Fruit fly (Drosophila melanogaster) whole organism, embryonic: ENCODE measurements around the gene dmrt11E.

Experiments
- CG11723 ChIP-seq: fragments of 200-800 bp; sonication (Bioruptor generic); optimal IDR thresholded peaks from 2 replicates; lab custom pipeline; 2017; ENCODE audit warnings: missing biosample characterization, mild to moderate bottlenecking, missing genetic modification characterization
- CG31388 ChIP-seq: fragments of 200-800 bp; sonication (Bioruptor generic); optimal IDR thresholded peaks from 2 replicates; lab custom pipeline; 2016; ENCODE audit warnings: missing biosample characterization, missing genetic modification characterization
- CG8478 ChIP-seq: fragments of >200 bp; optimal IDR thresholded peaks from 2 replicates; lab custom pipeline; 2018
- bab2 ChIP-seq: fragments of 200-800 bp; sonication (Bioruptor generic); optimal IDR thresholded peaks from 2 replicates; lab custom pipeline; 2016; ENCODE audit warnings: missing biosample characterization, missing genetic modification characterization

DNA sequence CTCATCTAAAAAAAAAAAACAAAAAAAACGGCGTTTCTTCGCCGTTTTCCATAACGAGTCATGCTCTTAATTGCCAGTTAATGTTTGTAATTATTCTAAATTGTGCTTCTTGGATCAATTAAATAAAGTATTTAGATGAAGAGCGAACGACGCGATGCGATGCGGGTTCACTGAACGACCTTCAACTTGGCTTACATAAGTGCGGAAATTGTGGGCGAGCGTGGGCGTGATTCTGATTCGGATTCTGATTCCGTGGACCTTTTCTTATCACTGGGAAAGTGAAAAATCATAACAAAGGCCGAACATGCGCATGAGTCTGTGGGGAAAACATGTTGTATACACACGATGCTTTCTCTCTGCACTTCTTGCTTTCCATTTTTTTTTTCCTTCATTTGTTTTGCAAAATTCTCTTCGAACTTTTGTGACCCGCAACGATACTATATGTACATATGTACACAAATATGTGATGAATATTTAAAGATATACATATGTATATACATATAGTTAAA, 7.6 kb downstream of the dmrt11E start:
- TF ChIP-seq CG31388 (GFP tag; lab: Kevin White, UChicago) (no peak), CG8478 (lab: Kevin White, UChicago) (no peak), bab2 (no peak), CG11723 (GFP tag; lab: Kevin White, UChicago) (no peak)
